Worm (Caenorhabditis elegans): ENCODE measurements around the gene cyn-2.

cyn-2 gene

DNA sequence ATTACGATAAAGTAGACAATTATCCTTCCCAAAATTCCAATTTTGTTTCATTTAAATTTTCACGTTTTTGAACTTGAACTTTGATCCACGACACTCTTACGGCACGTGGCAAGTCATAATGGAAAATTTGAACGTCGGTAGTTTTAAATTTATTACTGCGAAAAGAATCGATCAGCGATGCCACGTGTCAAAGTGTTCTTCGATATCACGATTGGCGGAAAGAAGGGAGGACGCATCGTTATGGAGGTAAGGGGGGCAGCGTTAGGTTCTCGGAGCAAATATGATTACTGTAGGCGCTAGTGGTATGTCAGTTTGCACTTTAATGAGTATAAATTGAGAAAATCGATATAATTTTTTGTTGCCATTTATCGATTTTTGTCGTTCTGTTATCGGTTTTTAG, at the start of gene cyn-2:
Gene cyn-2, plus strand, starts transcription at position 114 of the 400 bp plus-strand sequence.
- TF ChIP-seq attf-5 (GFP tag; optimal IDR thresholded peaks at IDR 0.05) (no peak), lin-54 (GFP tag; optimal IDR thresholded peaks at IDR 0.05) (no peak), attf-6 (GFP tag; IDR thresholded peaks at IDR 0.05) (peak; percentile 61; the same call in 1 of the 2 replicates), pbrm-1 (GFP tag; IDR thresholded peaks at IDR 0.05) (0 out of 2 replicates have a peak, but pooled peaks have one; percentile 28), ekl-4 (GFP tag; IDR thresholded peaks at IDR 0.05) (no peak), athp-1 (tag; optimal IDR thresholded peaks at IDR 0.05) (peak; percentile 36), B0336.3 (GFP tag; IDR thresholded peaks at IDR 0.05) (peak; percentile 56), K12H6.12 (tag; optimal IDR thresholded peaks at IDR 0.05) (no peak), ceh-58 (GFP tag; IDR thresholded peaks at IDR 0.05) (no peak), cebp-2 (GFP tag; IDR thresholded peaks at IDR 0.05) (no peak), madf-3 (GFP tag; IDR thresholded peaks at IDR 0.05) (no peak), D2030.7 (GFP tag; IDR thresholded peaks at IDR 0.05) (peak; percentile 25; the same call in 1 of the 2 replicates), lag-1 (GFP tag; IDR thresholded peaks at IDR 0.05) (no peak), tbp1 (GFP tag; optimal IDR thresholded peaks at IDR 0.05) (no peak), B0035.1 (tag; optimal IDR thresholded peaks at IDR 0.05) (peak; percentile 22), F10E7.11 (tag; optimal IDR thresholded peaks at IDR 0.05) (no peak), unc-130 (GFP tag; optimal IDR thresholded peaks at IDR 0.05) (no peak), ama-1 (optimal IDR thresholded peaks at IDR 0.05) (no peak), ama-1 (GFP tag; optimal IDR thresholded peaks at IDR 0.05) (no peak), nfya-1 (tag; optimal IDR thresholded peaks at IDR 0.05; ENCODE audit: borderline replicate concordance, insufficient read depth) (no peak), K11D2.4 (GFP tag; IDR thresholded peaks at IDR 0.05) (no peak), die-1 (tag; optimal IDR thresholded peaks at IDR 0.05) (peak; percentile 10), T26A5.8 (tag; optimal IDR thresholded peaks at IDR 0.05) (no peak), ztf-26 (tag; optimal IDR thresholded peaks at IDR 0.05) (no peak), F52B5.7 (tag; optimal IDR thresholded peaks at IDR 0.05) (peak; percentile 42), ztf-18 (tag; optimal IDR thresholded peaks at IDR 0.05) (no peak), aptf-3 (GFP tag; IDR thresholded peaks at IDR 0.05) (no peak), akir-1 (GFP tag; optimal IDR thresholded peaks at IDR 0.05) (no peak), attf-3 (GFP tag; conservative IDR thresholded peaks at IDR 0.05) (no peak), nfyb-1 (GFP tag; IDR thresholded peaks at IDR 0.05) (0 out of 2 replicates have a peak, but pooled peaks have one; percentile 7), nhr-27 (tag; optimal IDR thresholded peaks at IDR 0.05) (no peak), gei-17 (GFP tag; optimal IDR thresholded peaks at IDR 0.05) (no peak)

DNA sequence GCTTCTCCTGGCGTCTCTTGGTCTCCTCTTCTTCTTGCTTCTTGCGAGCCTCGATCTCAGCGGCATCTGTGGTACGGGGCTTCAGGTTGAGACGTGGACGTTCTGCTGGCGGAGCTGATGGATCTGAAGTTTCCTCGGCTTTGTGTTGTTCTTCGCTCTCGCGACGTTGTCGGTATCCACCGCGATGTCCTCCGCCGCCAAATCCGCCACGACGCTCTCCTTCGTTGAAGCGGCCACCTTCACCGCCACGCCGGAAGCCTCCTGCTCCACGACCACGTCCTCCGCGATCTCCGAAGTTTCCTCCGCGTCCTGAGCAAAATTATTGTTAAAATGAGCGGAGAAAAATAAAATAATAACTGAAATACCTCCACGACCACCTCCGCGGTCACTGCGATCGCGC, 49.7 kb upstream of the cyn-2 start:
- TF ChIP-seq tbp1 (GFP tag; optimal IDR thresholded peaks at IDR 0.05) (no peak), zfh-2 (GFP tag; conservative IDR thresholded peaks at IDR 0.05) (peak; percentile 91), Y67H2A.10 (GFP tag; conservative IDR thresholded peaks at IDR 0.05) (no peak), lsy-27 (tag; optimal IDR thresholded peaks at IDR 0.05; ENCODE audit: borderline replicate concordance, insufficient read depth) (no peak), mcd-1 (GFP tag; IDR thresholded peaks at IDR 0.05) (0 out of 2 replicates have a peak, but pooled peaks have one; percentile 9), ztf-25 (GFP tag; IDR thresholded peaks at IDR 0.05) (no peak), nfyb-1 (GFP tag; IDR thresholded peaks at IDR 0.05) (no peak), ztf-3 (GFP tag; optimal IDR thresholded peaks at IDR 0.05) (no peak), hlh-12 (tag; optimal IDR thresholded peaks at IDR 0.05) (no peak), Y53G8AR.9 (GFP tag; conservative IDR thresholded peaks at IDR 0.05) (0 out of 2 replicates have a peak, but pooled peaks have one; percentile 11), attf-5 (GFP tag; optimal IDR thresholded peaks at IDR 0.05) (no peak), C06A6.2 (GFP tag; conservative IDR thresholded peaks at IDR 0.05) (no peak), hmg-20 (GFP tag; IDR thresholded peaks at IDR 0.05) (no peak), hrde-1 (tag; optimal IDR thresholded peaks at IDR 0.05; ENCODE audit: borderline replicate concordance) (no peak), K12H6.12 (tag; optimal IDR thresholded peaks at IDR 0.05) (no peak), hsf-1 (GFP tag; IDR thresholded peaks at IDR 0.05) (no peak), Y53F4B.3 (GFP tag; IDR thresholded peaks at IDR 0.05) (no peak), egrh-3 (GFP tag; IDR thresholded peaks at IDR 0.05) (peak; percentile 78; the same call in 1 of the 2 replicates), nhr-27 (tag; optimal IDR thresholded peaks at IDR 0.05) (no peak), F52B5.7 (tag; optimal IDR thresholded peaks at IDR 0.05) (no peak), lir-1 (GFP tag; conservative IDR thresholded peaks at IDR 0.05) (no peak)
